Fruit fly (Drosophila melanogaster) whole organism, embryonic: ENCODE results near the gene CG13313.
A peak's percentile ranks its signal among the peaks of the same experiment; 100 is the strongest.

Experiments used
- BEAF-32 ChIP-seq: fragments of 200-800 bp; sonication (Bioruptor generic); optimal IDR thresholded peaks from 3 replicates; lab custom pipeline; 2017; ENCODE audit warnings: missing biosample characterization, missing genetic modification characterization, mild to moderate bottlenecking, moderate library complexity, missing genetic modification reagents
- Bdp1 ChIP-seq: fragments of 200-800 bp; sonication (Bioruptor generic); optimal IDR thresholded peaks from 3 replicates; lab custom pipeline; 2016; ENCODE audit warnings: missing biosample characterization, missing genetic modification characterization
- Bteb2 ChIP-seq: fragments of 200-800 bp; sonication (Bioruptor generic); optimal IDR thresholded peaks from 2 replicates; lab custom pipeline; 2016; ENCODE audit warnings: missing biosample characterization, missing genetic modification characterization
- CG10147 ChIP-seq: fragments of 200-800 bp; sonication (Bioruptor generic); optimal IDR thresholded peaks from 2 replicates; lab custom pipeline; 2019; ENCODE audit warnings: missing biosample characterization, mild to moderate bottlenecking, missing genetic modification characterization, moderate library complexity
- CG10431 ChIP-seq: fragments of 200-800 bp; sonication (Bioruptor generic); optimal IDR thresholded peaks from 3 replicates; lab custom pipeline; 2018; ENCODE audit warnings: missing biosample characterization, mild to moderate bottlenecking, missing genetic modification characterization
- CG11085 ChIP-seq: fragments of 200-800 bp; sonication (Bioruptor generic); IDR thresholded peaks from 2 replicates; pipeline ENCODE4 v1.3.6; 2022; ENCODE audit warnings: missing biosample characterization, missing genetic modification characterization
- CG12104 ChIP-seq: fragments of 200-800 bp; sonication (Bioruptor generic); optimal IDR thresholded peaks from 3 replicates; lab custom pipeline; 2016; ENCODE audit warnings: missing biosample characterization, missing genetic modification characterization
- CG12155 ChIP-seq: fragments of 200-800 bp; sonication (Bioruptor generic); optimal IDR thresholded peaks from 3 replicates; lab custom pipeline; 2016; ENCODE audit warnings: missing biosample characterization, missing genetic modification characterization
- CG12299 ChIP-seq: fragments of 200-800 bp; sonication (Bioruptor generic); optimal IDR thresholded peaks from 2 replicates; lab custom pipeline; 2018; ENCODE audit warnings: missing biosample characterization, mild to moderate bottlenecking, missing genetic modification characterization
- CG15011 ChIP-seq: fragments of 200-800 bp; sonication (Bioruptor generic); optimal IDR thresholded peaks from 3 replicates; lab custom pipeline; 2018; ENCODE audit warnings: missing biosample characterization, mild to moderate bottlenecking, missing genetic modification characterization
- CG17912 ChIP-seq: fragments of 200-800 bp; sonication (Bioruptor generic); optimal IDR thresholded peaks from 2 replicates; lab custom pipeline; 2018; ENCODE audit warnings: missing biosample characterization, mild to moderate bottlenecking, missing genetic modification characterization
- CG1792 ChIP-seq: fragments of 200-800 bp; sonication (Bioruptor generic); optimal IDR thresholded peaks from 2 replicates; lab custom pipeline; 2016; ENCODE audit warnings: missing biosample characterization, missing genetic modification characterization
- CG2875 ChIP-seq: fragments of 200-800 bp; sonication (Bioruptor generic); optimal IDR thresholded peaks from 2 replicates; lab custom pipeline; 2017; ENCODE audit warnings: missing biosample characterization, mild to moderate bottlenecking, missing genetic modification characterization, missing genetic modification reagents
- CG31365 ChIP-seq: fragments of 200-800 bp; sonication (Bioruptor generic); optimal IDR thresholded peaks from 2 replicates; lab custom pipeline; 2018; ENCODE audit warnings: missing biosample characterization, mild to moderate bottlenecking, missing genetic modification characterization
- CG42726 ChIP-seq: fragments of 200-800 bp; sonication (Bioruptor generic); IDR thresholded peaks from 2 replicates; pipeline ENCODE4 v1.3.6; 2022; ENCODE audit warnings: missing biosample characterization, missing genetic modification characterization; ENCODE audit not compliant: partially characterized antibody
- CG4282 ChIP-seq: fragments of 200-800 bp; sonication (Bioruptor generic); optimal IDR thresholded peaks from 2 replicates; lab custom pipeline; 2016; ENCODE audit warnings: missing biosample characterization, missing genetic modification characterization
- CG7786 ChIP-seq: fragments of 200-800 bp; sonication (Bioruptor generic); optimal IDR thresholded peaks from 2 replicates; lab custom pipeline; 2016; ENCODE audit warnings: missing biosample characterization, missing genetic modification characterization
- CG8290 ChIP-seq, 3 experiments: fragments of 200-800 bp; sonication (Bioruptor generic); optimal IDR thresholded peaks; 2 replicates each; lab custom pipeline; 2016 to 2019; ENCODE audit warnings: missing biosample characterization in 3 of 3, missing genetic modification characterization in 3 of 3, mild to moderate bottlenecking in 2 of 3, moderate library complexity in 1 of 3
- CG8765 ChIP-seq: fragments of 200-800 bp; sonication (Bioruptor generic); IDR thresholded peaks from 2 replicates; pipeline ENCODE4 v1.3.6; 2022; ENCODE audit warnings: missing biosample characterization, missing genetic modification characterization
- CHES-1-like ChIP-seq: fragments of 200-800 bp; sonication (Bioruptor generic); optimal IDR thresholded peaks from 2 replicates; lab custom pipeline; 2016; ENCODE audit warnings: missing biosample characterization, missing genetic modification characterization
- D ChIP-seq, 2 experiments: fragments of 200-800 bp in 1 of 2; fragments of >200 bp in 1 of 2; sonication (Bioruptor generic) in 1 of 2; optimal IDR thresholded peaks; 2 replicates in 1 of 2; 3 replicates in 1 of 2; lab custom pipeline; 2017; ENCODE audit warnings: mild to moderate bottlenecking in 1 of 2, missing biosample characterization in 1 of 2, missing genetic modification characterization in 1 of 2, missing genetic modification reagents in 1 of 2
- Med ChIP-seq: fragments of 200-800 bp; sonication (Bioruptor generic); peaks from one replicate; lab custom pipeline; 2016; ENCODE audit warnings: missing biosample characterization, missing genetic modification characterization, mild to moderate bottlenecking, inconsistent platforms, moderate library complexity
- Mes4 ChIP-seq: fragments of 200-800 bp; sonication (Bioruptor generic); optimal IDR thresholded peaks from 2 replicates; lab custom pipeline; 2016; ENCODE audit warnings: missing biosample characterization, missing genetic modification characterization
- Mrtf ChIP-seq: fragments of 200-800 bp; sonication (Bioruptor generic); IDR thresholded peaks from 3 replicates; pipeline ENCODE4 v1.3.6; 2022; ENCODE audit warnings: missing biosample characterization, missing genetic modification characterization
- Ravus ChIP-seq: fragments of 200-800 bp; sonication (Bioruptor generic); IDR thresholded peaks from 2 replicates; pipeline ENCODE4 v1.3.6; 2022; ENCODE audit warnings: missing biosample characterization, missing genetic modification characterization
- Ssrp ChIP-seq: fragments of 200-800 bp; sonication (Bioruptor generic); optimal IDR thresholded peaks from 2 replicates; lab custom pipeline; 2018; ENCODE audit warnings: missing biosample characterization, mild to moderate bottlenecking, missing genetic modification characterization, moderate library complexity
- Vsx1 ChIP-seq: fragments of 200-800 bp; sonication (Bioruptor generic); optimal IDR thresholded peaks from 2 replicates; lab custom pipeline; 2017; ENCODE audit warnings: missing biosample characterization, mild to moderate bottlenecking, missing genetic modification characterization, missing genetic modification reagents
- aop ChIP-seq: fragments of 200-800 bp; sonication (Bioruptor generic); IDR thresholded peaks from 2 replicates; pipeline ENCODE4 v1.3.6; 2022; ENCODE audit warnings: missing biosample characterization, missing genetic modification characterization
- bowl ChIP-seq: fragments of 200-800 bp; sonication (Bioruptor generic); IDR thresholded peaks from 2 replicates; pipeline ENCODE4 v1.3.6; 2022; ENCODE audit warnings: missing biosample characterization, missing genetic modification characterization
- crc ChIP-seq: fragments of 200-800 bp; sonication (Bioruptor generic); optimal IDR thresholded peaks from 2 replicates; lab custom pipeline; 2016; ENCODE audit warnings: missing biosample characterization, missing genetic modification characterization
- crol ChIP-seq: fragments of 200-800 bp; sonication (Bioruptor generic); IDR thresholded peaks from 2 replicates; pipeline ENCODE4 v1.3.6; 2022; ENCODE audit warnings: missing biosample characterization, missing genetic modification characterization
- dimm ChIP-seq: fragments of 200-800 bp; sonication (Bioruptor generic); IDR thresholded peaks from 2 replicates; pipeline ENCODE4 v1.3.6; 2022; ENCODE audit warnings: missing biosample characterization, missing genetic modification characterization
- eyg ChIP-seq: fragments of 200-800 bp; sonication (Bioruptor generic); optimal IDR thresholded peaks from 3 replicates; lab custom pipeline; 2016; ENCODE audit warnings: missing biosample characterization, missing genetic modification characterization
- gt ChIP-seq: fragments of 200-800 bp; sonication (Bioruptor generic); IDR thresholded peaks from 2 replicates; pipeline ENCODE4 v1.3.6; 2022; ENCODE audit warnings: missing biosample characterization, missing genetic modification characterization
- h ChIP-seq: fragments of >200 bp; optimal IDR thresholded peaks from 2 replicates; lab custom pipeline; 2017
- her ChIP-seq: fragments of 200-800 bp; sonication (Bioruptor generic); optimal IDR thresholded peaks from 2 replicates; lab custom pipeline; 2016; ENCODE audit warnings: missing biosample characterization, missing genetic modification characterization
- kay ChIP-seq: fragments of 200-800 bp; sonication (Bioruptor generic); optimal IDR thresholded peaks from 2 replicates; lab custom pipeline; 2016; ENCODE audit warnings: missing biosample characterization, missing genetic modification characterization
- nau ChIP-seq: fragments of 200-800 bp; sonication (Bioruptor generic); optimal IDR thresholded peaks from 3 replicates; lab custom pipeline; 2017; ENCODE audit warnings: missing biosample characterization, mild to moderate bottlenecking, missing genetic modification characterization, missing genetic modification reagents
- pho ChIP-seq: fragments of 200-800 bp; sonication (Bioruptor generic); optimal IDR thresholded peaks from 2 replicates; lab custom pipeline; 2016; ENCODE audit warnings: missing biosample characterization, missing genetic modification characterization
- pum ChIP-seq: fragments of 200-800 bp; sonication (Bioruptor generic); optimal IDR thresholded peaks from 2 replicates; lab custom pipeline; 2016; ENCODE audit warnings: missing biosample characterization, missing genetic modification characterization
- run ChIP-seq: fragments of 200-800 bp; sonication (Bioruptor generic); optimal IDR thresholded peaks from 3 replicates; lab custom pipeline; 2018; ENCODE audit warnings: missing biosample characterization, mild to moderate bottlenecking, missing genetic modification characterization
- salm ChIP-seq: fragments of 200-800 bp; sonication (Bioruptor generic); optimal IDR thresholded peaks from 2 replicates; lab custom pipeline; 2018; ENCODE audit warnings: missing biosample characterization, mild to moderate bottlenecking, missing genetic modification characterization
- sna ChIP-seq: fragments of 200-800 bp; sonication (Bioruptor generic); IDR thresholded peaks from 2 replicates; pipeline ENCODE4 v1.3.6; 2022; ENCODE audit warnings: missing biosample characterization, missing genetic modification characterization; ENCODE audit not compliant: partially characterized antibody
- so ChIP-seq: fragments of 200-800 bp; sonication (Bioruptor generic); IDR thresholded peaks from 3 replicates; pipeline ENCODE4 v1.3.6; 2022; ENCODE audit warnings: missing biosample characterization, missing genetic modification characterization
- stwl ChIP-seq: fragments of 200-800 bp; sonication (Bioruptor generic); optimal IDR thresholded peaks from 3 replicates; lab custom pipeline; 2018; ENCODE audit warnings: missing biosample characterization, mild to moderate bottlenecking, missing genetic modification characterization, moderate library complexity
- tll ChIP-seq, 2 experiments: fragments of 200-800 bp in 1 of 2; fragments of >200 bp in 1 of 2; sonication (Bioruptor generic) in 1 of 2; optimal IDR thresholded peaks; 2 replicates each; lab custom pipeline; 2017 to 2019; ENCODE audit warnings: missing biosample characterization in 2 of 2, missing genetic modification characterization in 2 of 2, mild to moderate bottlenecking in 1 of 2, moderate library complexity in 1 of 2
- usp ChIP-seq: fragments of >200 bp; optimal IDR thresholded peaks from 2 replicates; lab custom pipeline; 2017; ENCODE audit warnings: missing biosample characterization, missing genetic modification characterization
- wek ChIP-seq: fragments of 200-800 bp; sonication (Bioruptor generic); optimal IDR thresholded peaks from 3 replicates; lab custom pipeline; 2018; ENCODE audit warnings: missing biosample characterization, mild to moderate bottlenecking, missing genetic modification characterization, moderate library complexity
- wor ChIP-seq: fragments of 200-800 bp; sonication (Bioruptor generic); IDR thresholded peaks from 2 replicates; pipeline ENCODE4 v1.3.6; 2022; ENCODE audit warnings: missing biosample characterization, missing genetic modification characterization
- zfh1 ChIP-seq: fragments of 200-800 bp; sonication (Bioruptor generic); IDR thresholded peaks from 3 replicates; pipeline ENCODE4 v1.3.6; 2022; ENCODE audit warnings: missing biosample characterization, missing genetic modification characterization

The CG13313 gene

dm6 chr3L:8920710-8921109, 37.9 kb upstream of the CG13313 start (continued):
- TF ChIP-seq tll (GFP tag; optimal IDR thresholded peaks at IDR 0.05; lab: Kevin White, UChicago) (no peak), kay (GFP tag; lab: Kevin White, UChicago) (no peak), crc (GFP tag; lab: Kevin White, UChicago) (peak; percentile 33), Mrtf (GFP tag; lab: Robert Waterston, UW) (0 out of 3 replicates have a peak, but pooled peaks have one; percentile 42), run (tag; lab: Kevin White, UChicago) (peak; percentile 59), D (optimal IDR thresholded peaks at IDR 0.05; lab: Kevin White, UChicago) (no peak), D (GFP tag; optimal IDR thresholded peaks at IDR 0.05; lab: Kevin White, UChicago) (peak; percentile 29), wek (GFP tag; lab: Kevin White, UChicago) (no peak), eyg (no peak), CG8290 (GFP tag; optimal IDR thresholded peaks at IDR 0.05; lab: Kevin White, UChicago) (no peak), CG8290 (tag; optimal IDR thresholded peaks at IDR 0.05; lab: Kevin White, UChicago) (peak in 1 of 2 experiments; percentile 82), pum (peak; percentile 51), gt (no peak), CG31365 (peak; percentile 16), Bteb2 (GFP tag; lab: Kevin White, UChicago) (peak; percentile 39), wor (GFP tag; lab: Robert Waterston, UW) (peak; percentile 57), CG17912 (GFP tag; lab: Kevin White, UChicago) (no peak), Med (GFP tag; lab: Kevin White, UChicago) (peak; percentile 95), CG10147 (GFP tag; lab: Kevin White, UChicago) (peak; percentile 74), h (lab: Kevin White, UChicago) (no peak), bowl (0 out of 2 replicates have a peak, but pooled peaks have one; percentile 50), CG8765 (GFP tag; lab: Robert Waterston, UW) (no peak), CHES-1-like (GFP tag; lab: Kevin White, UChicago) (no peak), stwl (tag; lab: Kevin White, UChicago) (no peak), aop (GFP tag; lab: Robert Waterston, UW) (0 out of 2 replicates have a peak, but pooled peaks have one; percentile 6), zfh1 (GFP tag; lab: Robert Waterston, UW) (peak; percentile 73; the same call in 2 of the 3 replicates), CG12155 (GFP tag; lab: Kevin White, UChicago) (peak; percentile 36), CG1792 (GFP tag; lab: Kevin White, UChicago) (peak; percentile 54), CG12104 (GFP tag; lab: Kevin White, UChicago) (peak; percentile 4), her (GFP tag; lab: Kevin White, UChicago) (peak; percentile 33), salm (tag; lab: Kevin White, UChicago) (peak; percentile 57), sna (GFP tag; lab: Robert Waterston, UW) (no peak), Ssrp (tag; lab: Kevin White, UChicago) (peak; percentile 54), CG12299 (no peak), usp (GFP tag; lab: Kevin White, UChicago) (no peak), nau (peak; percentile 60), pho (GFP tag; lab: Kevin White, UChicago) (peak; percentile 31), dimm (GFP tag; lab: Robert Waterston, UW) (0 out of 2 replicates have a peak, but pooled peaks have one; percentile 34), CG10431 (GFP tag; lab: Kevin White, UChicago) (no peak), Ravus (GFP tag; lab: Robert Waterston, UW) (peak; percentile 51; the same call in 1 of the 2 replicates), CG4282 (no peak), CG42726 (GFP tag; lab: Robert Waterston, UW) (no peak), CG11085 (GFP tag; lab: Robert Waterston, UW) (no peak), BEAF-32 (GFP tag; lab: Kevin White, UChicago) (no peak), Vsx1 (no peak), CG15011 (peak; percentile 36), so (GFP tag; lab: Robert Waterston, UW) (peak; percentile 75; the same call in 1 of the 3 replicates), CG7786 (GFP tag; lab: Kevin White, UChicago) (peak; percentile 33), CG2875 (GFP tag; lab: Kevin White, UChicago) (peak; percentile 56), crol (GFP tag; lab: Robert Waterston, UW) (no peak), Bdp1 (GFP tag; lab: Kevin White, UChicago) (peak; percentile 30), Mes4 (GFP tag; lab: Kevin White, UChicago) (peak; percentile 49)
